Fruit fly (Drosophila melanogaster): ENCODE measurements around the gene Sarm.

- TF ChIP-seq Dll (optimal IDR thresholded peaks at IDR 0.05) (no peak), pan (optimal IDR thresholded peaks at IDR 0.05) (no peak), usp (GFP tag; optimal IDR thresholded peaks at IDR 0.05) (no peak)
Observed at dm6 chr3L:8018665-8019070, 45.0 kb upstream of the Sarm start.

All from whole organism.